Worm (Caenorhabditis elegans) whole organism, young adult: ENCODE data around the gene sdpn-1.

Experiments
- B0019.2 ChIP-seq: fragments of 200-800 bp; sonication (Bioruptor generic); conservative IDR thresholded peaks from 2 replicates; pipeline ENCODE4 v1.3.6; 2022; ENCODE audit warnings: missing genetic modification reagents, missing genetic modification characterization, missing compliant biosample characterization
- B0035.1 ChIP-seq: sonication (generic microtip); optimal IDR thresholded peaks from 2 replicates; lab custom pipeline; 2016; ENCODE audit warnings: missing genetic modification characterization, mild to moderate bottlenecking, missing compliant biosample characterization, missing genotype, missing genetic modification reagents
- C06A6.2 ChIP-seq: fragments of 200-800 bp; sonication (Bioruptor generic); conservative IDR thresholded peaks from 2 replicates; pipeline ENCODE4 v1.3.6; 2022; ENCODE audit warnings: missing genetic modification characterization, missing compliant biosample characterization
- C17E4.6 ChIP-seq: fragments of 200-800 bp; sonication (Bioruptor generic); IDR thresholded peaks from 2 replicates; pipeline ENCODE4 v1.3.6; 2022; ENCODE audit warnings: missing genetic modification reagents, missing genetic modification characterization, missing compliant biosample characterization
- D2030.7 ChIP-seq: fragments of 200-800 bp; sonication (Bioruptor generic); IDR thresholded peaks from 2 replicates; pipeline ENCODE4 v1.3.6; 2022; ENCODE audit warnings: missing genetic modification reagents, missing genetic modification characterization, missing compliant biosample characterization
- F33H1.4 ChIP-seq: fragments of 200-800 bp; sonication (Bioruptor generic); IDR thresholded peaks from 2 replicates; pipeline ENCODE4 v1.3.6; 2022; ENCODE audit warnings: missing genetic modification reagents, missing genetic modification characterization, missing compliant biosample characterization
- F49E8.2 ChIP-seq: sonication (generic microtip); optimal IDR thresholded peaks from 3 replicates; lab custom pipeline; 2017; ENCODE audit warnings: missing genetic modification characterization, mild to moderate bottlenecking, missing compliant biosample characterization, antibody characterized with exemption, moderate library complexity; ENCODE audit not compliant: insufficient read depth
- K11D2.4 ChIP-seq: fragments of 200-800 bp; sonication (Bioruptor generic); IDR thresholded peaks from 2 replicates; pipeline ENCODE4 v1.3.6; 2022; ENCODE audit warnings: missing genetic modification reagents, missing genetic modification characterization, missing compliant biosample characterization
- Y53F4B.3 ChIP-seq: fragments of 200-800 bp; sonication (Bioruptor generic); IDR thresholded peaks from 2 replicates; pipeline ENCODE4 v1.3.6; 2022; ENCODE audit warnings: missing genetic modification reagents, missing genetic modification characterization, missing compliant biosample characterization
- ZK185.1 ChIP-seq: sonication (generic microtip); optimal IDR thresholded peaks from 2 replicates; lab custom pipeline; 2016; ENCODE audit warnings: mild to moderate bottlenecking, missing genetic modification characterization, missing compliant biosample characterization; ENCODE audit not compliant: poor library complexity, severe bottlenecking
- aptf-3 ChIP-seq: fragments of 200-800 bp; sonication (Bioruptor generic); IDR thresholded peaks from 2 replicates; pipeline ENCODE4 v1.3.6; 2022; ENCODE audit warnings: missing genetic modification characterization, missing compliant biosample characterization
- atf-7 ChIP-seq: sonication (generic microtip); optimal IDR thresholded peaks from 2 replicates; lab custom pipeline; 2017; ENCODE audit warnings: mild to moderate bottlenecking, missing genetic modification characterization, missing compliant biosample characterization
- bed-1 ChIP-seq: fragments of 200-800 bp; sonication (Bioruptor generic); IDR thresholded peaks from 2 replicates; pipeline ENCODE4 v1.3.6; 2022; ENCODE audit warnings: missing genetic modification reagents, missing genetic modification characterization, missing compliant biosample characterization
- bed-2 ChIP-seq: fragments of 200-800 bp; sonication (Bioruptor generic); IDR thresholded peaks from 2 replicates; pipeline ENCODE4 v1.3.6; 2022; ENCODE audit warnings: missing genetic modification reagents, missing genetic modification characterization, missing compliant biosample characterization
- ccch-3 ChIP-seq: fragments of 200-800 bp; sonication (Bioruptor generic); optimal IDR thresholded peaks from 2 replicates; lab custom pipeline; 2018; ENCODE audit warnings: mild to moderate bottlenecking, missing genetic modification characterization, missing compliant biosample characterization
- ceh-58 ChIP-seq: fragments of 200-800 bp; sonication (Bioruptor generic); IDR thresholded peaks from 2 replicates; pipeline ENCODE4 v1.3.6; 2022; ENCODE audit warnings: missing genetic modification characterization, missing compliant biosample characterization
- ceh-79 ChIP-seq: sonication (generic microtip); optimal IDR thresholded peaks from 2 replicates; lab custom pipeline; 2017; ENCODE audit warnings: mild to moderate bottlenecking, missing genetic modification characterization, missing compliant biosample characterization
- ceh-91 ChIP-seq: fragments of 200-800 bp; sonication (Bioruptor generic); IDR thresholded peaks from 2 replicates; pipeline ENCODE4 v1.3.6; 2022; ENCODE audit warnings: missing genetic modification reagents, missing genetic modification characterization, missing compliant biosample characterization
- die-1 ChIP-seq: sonication (generic microtip); optimal IDR thresholded peaks from 2 replicates; lab custom pipeline; 2016; ENCODE audit warnings: missing genotype, mild to moderate bottlenecking, missing genetic modification characterization, missing compliant biosample characterization
- dpl-1 ChIP-seq: fragments of 150-350 bp; optimal IDR thresholded peaks from 2 replicates; lab custom pipeline; 2014; ENCODE audit warnings: missing biosample characterization, missing genetic modification reagents, missing genetic modification characterization
- ekl-4 ChIP-seq: fragments of 200-800 bp; sonication (Bioruptor generic); IDR thresholded peaks from 2 replicates; pipeline ENCODE4 v1.3.6; 2022; ENCODE audit warnings: missing genetic modification reagents, missing genetic modification characterization, missing compliant biosample characterization
- fkh-3 ChIP-seq: sonication (generic microtip); optimal IDR thresholded peaks from 2 replicates; lab custom pipeline; 2016; ENCODE audit warnings: mild to moderate bottlenecking, missing genetic modification characterization, missing compliant biosample characterization
- gei-17 ChIP-seq: fragments of 200-800 bp; sonication (Bioruptor generic); optimal IDR thresholded peaks from 2 replicates; lab custom pipeline; 2018; ENCODE audit warnings: mild to moderate bottlenecking, missing genetic modification characterization, missing compliant biosample characterization
- him-1 ChIP-seq: sonication (generic microtip); optimal IDR thresholded peaks from 2 replicates; lab custom pipeline; 2016; ENCODE audit warnings: missing genotype, missing genetic modification reagents, missing genetic modification characterization, missing compliant biosample characterization
- hmg-20 ChIP-seq: fragments of 200-800 bp; sonication (Bioruptor generic); IDR thresholded peaks from 2 replicates; pipeline ENCODE4 v1.3.6; 2022; ENCODE audit warnings: missing genetic modification reagents, missing genetic modification characterization, missing compliant biosample characterization
- lag-1 ChIP-seq: fragments of 200-800 bp; sonication (Bioruptor generic); IDR thresholded peaks from 2 replicates; pipeline ENCODE4 v1.3.6; 2022; ENCODE audit warnings: missing genetic modification reagents, missing genetic modification characterization, missing compliant biosample characterization
- let-526 ChIP-seq: fragments of 200-800 bp; sonication (Bioruptor generic); IDR thresholded peaks from 2 replicates; pipeline ENCODE4 v1.3.6; 2022; ENCODE audit warnings: missing genetic modification reagents, missing genetic modification characterization, missing compliant biosample characterization
- let-607 ChIP-seq, 2 experiments: fragments of 200-800 bp in 1 of 2; sonication (Bioruptor generic) in 1 of 2; sonication (generic microtip) in 1 of 2; optimal IDR thresholded peaks; 2 replicates each; lab custom pipeline; 2016 to 2018; ENCODE audit warnings: mild to moderate bottlenecking in 2 of 2, missing compliant biosample characterization in 2 of 2, missing genetic modification characterization in 2 of 2, moderate library complexity in 2 of 2, missing genotype in 1 of 2
- lin-26 ChIP-seq: fragments of 200-800 bp; sonication (Bioruptor generic); IDR thresholded peaks from 2 replicates; pipeline ENCODE4 v1.3.6; 2022; ENCODE audit warnings: missing genetic modification reagents, missing genetic modification characterization, missing compliant biosample characterization
- lin-35 ChIP-seq, 3 experiments: fragments of 150-350 bp in 2 of 3; sonication (generic microtip) in 1 of 3; optimal IDR thresholded peaks; 2 replicates each; lab custom pipeline; 2014 to 2018; ENCODE audit warnings: missing biosample characterization in 3 of 3, missing genetic modification characterization in 3 of 3, missing genetic modification reagents in 3 of 3
- lin-40 ChIP-seq: sonication (generic microtip); optimal IDR thresholded peaks from 2 replicates; lab custom pipeline; 2016; ENCODE audit warnings: missing genetic modification characterization, mild to moderate bottlenecking, missing compliant biosample characterization, missing genotype, missing genetic modification reagents
- lsl-1 ChIP-seq: fragments of 200-800 bp; sonication (Bioruptor generic); optimal IDR thresholded peaks from 2 replicates; lab custom pipeline; 2018; ENCODE audit warnings: mild to moderate bottlenecking, missing genetic modification characterization, moderate library complexity, missing compliant biosample characterization
- lsy-27 ChIP-seq: sonication (generic microtip); optimal IDR thresholded peaks from 2 replicates; lab custom pipeline; 2017; ENCODE audit warnings: missing genetic modification characterization, mild to moderate bottlenecking, missing compliant biosample characterization, antibody characterized with exemption, missing genotype, borderline replicate concordance; ENCODE audit not compliant: insufficient read depth
- madf-3 ChIP-seq: fragments of 200-800 bp; sonication (Bioruptor generic); IDR thresholded peaks from 2 replicates; pipeline ENCODE4 v1.3.6; 2022; ENCODE audit warnings: missing genetic modification reagents, missing genetic modification characterization, missing compliant biosample characterization
- mxl-1 ChIP-seq: sonication (generic microtip); optimal IDR thresholded peaks from 2 replicates; lab custom pipeline; 2016; ENCODE audit warnings: missing genetic modification characterization, missing compliant biosample characterization
- nfyb-1 ChIP-seq: fragments of 200-800 bp; sonication (Bioruptor generic); IDR thresholded peaks from 2 replicates; pipeline ENCODE4 v1.3.6; 2022; ENCODE audit warnings: missing genetic modification reagents, missing genetic modification characterization, missing compliant biosample characterization
- nhr-120 ChIP-seq: fragments of 200-800 bp; sonication (Bioruptor generic); IDR thresholded peaks from 2 replicates; pipeline ENCODE4 v1.3.6; 2022; ENCODE audit warnings: missing genetic modification characterization, missing compliant biosample characterization
- nhr-80 ChIP-seq: sonication (generic microtip); optimal IDR thresholded peaks from 2 replicates; lab custom pipeline; 2016; ENCODE audit warnings: missing genetic modification characterization, missing compliant biosample characterization
- pbrm-1 ChIP-seq: fragments of 200-800 bp; sonication (Bioruptor generic); IDR thresholded peaks from 2 replicates; pipeline ENCODE4 v1.3.6; 2022; ENCODE audit warnings: missing genetic modification reagents, missing genetic modification characterization, missing compliant biosample characterization
- pha-4 ChIP-seq: fragments of 150-350 bp; sonication (generic microtip); optimal IDR thresholded peaks from 2 replicates; lab custom pipeline; 2014; ENCODE audit warnings: missing biosample characterization, missing genetic modification reagents, missing genetic modification characterization
- snpc-1.3 ChIP-seq: sonication (generic microtip); optimal IDR thresholded peaks from 2 replicates; lab custom pipeline; 2017; ENCODE audit warnings: missing genetic modification characterization, mild to moderate bottlenecking, missing compliant biosample characterization, antibody characterized with exemption, moderate library complexity, missing genotype, missing genetic modification reagents; ENCODE audit not compliant: insufficient read depth
- somi-1 ChIP-seq: fragments of 200-800 bp; sonication (Bioruptor generic); optimal IDR thresholded peaks from 2 replicates; lab custom pipeline; 2018; ENCODE audit warnings: mild to moderate bottlenecking, missing genetic modification characterization, missing compliant biosample characterization
- sptf-2 ChIP-seq: fragments of 200-800 bp; sonication (Bioruptor generic); optimal IDR thresholded peaks from 2 replicates; lab custom pipeline; 2018; ENCODE audit warnings: mild to moderate bottlenecking, missing genetic modification characterization, missing compliant biosample characterization
- tlf-1 ChIP-seq: fragments of 200-800 bp; sonication (Bioruptor generic); optimal IDR thresholded peaks from 2 replicates; lab custom pipeline; 2018; ENCODE audit warnings: mild to moderate bottlenecking, missing genetic modification characterization, missing compliant biosample characterization
- unc-130 ChIP-seq: sonication (generic microtip); optimal IDR thresholded peaks from 2 replicates; lab custom pipeline; 2016; ENCODE audit warnings: missing genetic modification reagents, missing genetic modification characterization, missing compliant biosample characterization
- unc-62 ChIP-seq: fragments of 150-350 bp; optimal IDR thresholded peaks from 2 replicates; lab custom pipeline; 2014; ENCODE audit warnings: missing biosample characterization, missing genetic modification reagents, missing genetic modification characterization
- zim-3 ChIP-seq: sonication (generic microtip); optimal IDR thresholded peaks from 2 replicates; lab custom pipeline; 2017; ENCODE audit warnings: mild to moderate bottlenecking, missing genetic modification characterization, moderate library complexity, missing compliant biosample characterization
- ztf-18 ChIP-seq: sonication (generic microtip); optimal IDR thresholded peaks from 2 replicates; lab custom pipeline; 2016; ENCODE audit warnings: missing genotype, mild to moderate bottlenecking, missing genetic modification characterization, missing compliant biosample characterization
- ztf-22 ChIP-seq: fragments of 200-800 bp; sonication (Bioruptor generic); optimal IDR thresholded peaks from 2 replicates; lab custom pipeline; 2018; ENCODE audit warnings: mild to moderate bottlenecking, missing genetic modification characterization, moderate library complexity, missing compliant biosample characterization

Gene sdpn-1

ce11 chrX:7951578-7951977, 46.5 kb downstream of the sdpn-1 start (continued):
- TF ChIP-seq lin-40 (peak; percentile 75), let-526 (GFP tag; lab: Robert Waterston, UW) (peak; percentile 79), lin-35 (GFP tag; optimal IDR thresholded peaks at IDR 0.05; lab: Kevin White, UChicago) (peak in 1 of 3 experiments; percentile 29), aptf-3 (GFP tag; lab: Robert Waterston, UW) (no peak), sptf-2 (GFP tag; lab: Kevin White, UChicago) (no peak), pbrm-1 (peak; percentile 74), lin-26 (GFP tag; lab: Robert Waterston, UW) (peak; percentile 72; the same call in 1 of the 2 replicates), K11D2.4 (GFP tag; lab: Robert Waterston, UW) (peak; percentile 92), die-1 (tag; lab: Kevin White, UChicago) (no peak), C17E4.6 (GFP tag; lab: Robert Waterston, UW) (no peak), unc-62 (GFP tag; lab: Kevin White, UChicago) (no peak), bed-1 (GFP tag; lab: Robert Waterston, UW) (no peak), F49E8.2 (tag; lab: Kevin White, UChicago) (no peak), B0019.2 (no peak), ekl-4 (GFP tag; lab: Robert Waterston, UW) (peak; percentile 88), B0035.1 (no peak), tlf-1 (peak; percentile 29), pha-4 (tag; lab: Kevin White, UChicago) (no peak), C06A6.2 (GFP tag; lab: Robert Waterston, UW) (peak; percentile 71; the same call in 1 of the 2 replicates), dpl-1 (GFP tag; lab: Kevin White, UChicago) (no peak), ceh-79 (tag; lab: Kevin White, UChicago) (no peak), lag-1 (GFP tag; lab: Robert Waterston, UW) (no peak), ceh-91 (GFP tag; lab: Robert Waterston, UW) (no peak), atf-7 (tag; lab: Kevin White, UChicago) (peak; percentile 89), somi-1 (GFP tag; lab: Kevin White, UChicago) (peak; percentile 66), let-607 (tag; optimal IDR thresholded peaks at IDR 0.05; lab: Kevin White, UChicago) (peak; percentile 71 to 73), nhr-80 (tag; lab: Kevin White, UChicago) (peak; percentile 64), ZK185.1 (tag; lab: Kevin White, UChicago) (peak; percentile 34), D2030.7 (no peak), snpc-1.3 (tag; lab: Kevin White, UChicago) (no peak), ceh-58 (GFP tag; lab: Robert Waterston, UW) (no peak), nfyb-1 (GFP tag; lab: Robert Waterston, UW) (peak; percentile 91), lsy-27 (tag; lab: Kevin White, UChicago) (no peak), Y53F4B.3 (no peak), bed-2 (0 out of 2 replicates have a peak, but pooled peaks have one; percentile 60), him-1 (tag; lab: Kevin White, UChicago) (no peak), lsl-1 (GFP tag; lab: Kevin White, UChicago) (no peak), unc-130 (GFP tag; lab: Kevin White, UChicago) (no peak), ccch-3 (GFP tag; lab: Kevin White, UChicago) (no peak), ztf-22 (peak; percentile 57), madf-3 (GFP tag; lab: Robert Waterston, UW) (no peak), F33H1.4 (GFP tag; lab: Robert Waterston, UW) (no peak), ztf-18 (peak; percentile 42), mxl-1 (tag; lab: Kevin White, UChicago) (no peak), fkh-3 (no peak), zim-3 (tag; lab: Kevin White, UChicago) (no peak), nhr-120 (no peak), hmg-20 (GFP tag; lab: Robert Waterston, UW) (no peak), gei-17 (GFP tag; lab: Kevin White, UChicago) (peak; percentile 45)
